Worm (Caenorhabditis elegans): Measurements from ENCODE around the gene Y70C5A.4.

Y70C5A.4 gene

DNA sequence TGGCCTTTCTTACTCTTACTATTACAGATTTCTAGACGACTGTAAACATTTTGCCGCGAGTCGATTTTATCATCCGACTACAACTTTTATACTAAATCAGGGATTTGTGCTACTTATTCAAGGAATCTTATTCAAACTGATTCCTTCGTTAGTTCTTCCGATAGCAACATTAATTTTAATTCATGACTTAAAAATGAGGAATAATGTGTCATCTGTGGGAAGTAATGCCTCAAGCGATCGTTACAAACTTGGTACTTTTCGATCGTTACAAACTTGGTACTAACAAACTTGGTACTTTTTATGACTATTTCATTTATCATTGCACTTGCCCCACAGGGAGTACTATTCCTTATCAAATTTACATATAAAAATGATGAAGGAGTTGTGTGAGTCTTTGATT lies at the start of gene Y70C5A.4:
TSS of gene Y70C5A.4 (plus strand) at position 301 of the 400 bp plus-strand sequence.
- TF ChIP-seq ztf-18 (tag; optimal IDR thresholded peaks at IDR 0.05) (no peak), ztf-28 (GFP tag; IDR thresholded peaks at IDR 0.05) (no peak), attf-5 (GFP tag; optimal IDR thresholded peaks at IDR 0.05) (no peak), rcor-1 (GFP tag; IDR thresholded peaks at IDR 0.05) (no peak), egl-44 (GFP tag; IDR thresholded peaks at IDR 0.05) (no peak), nhr-179 (tag; optimal IDR thresholded peaks at IDR 0.05) (no peak), efl-1 (GFP tag; optimal IDR thresholded peaks at IDR 0.05) (no peak), gei-17 (GFP tag; optimal IDR thresholded peaks at IDR 0.05) (no peak), tbx-9 (tag; optimal IDR thresholded peaks at IDR 0.05; ENCODE audit: borderline replicate concordance) (no peak), egl-18 (GFP tag; IDR thresholded peaks at IDR 0.05) (no peak), nfya-2 (GFP tag; IDR thresholded peaks at IDR 0.05) (no peak), cebp-2 (GFP tag; IDR thresholded peaks at IDR 0.05) (no peak)

DNA sequence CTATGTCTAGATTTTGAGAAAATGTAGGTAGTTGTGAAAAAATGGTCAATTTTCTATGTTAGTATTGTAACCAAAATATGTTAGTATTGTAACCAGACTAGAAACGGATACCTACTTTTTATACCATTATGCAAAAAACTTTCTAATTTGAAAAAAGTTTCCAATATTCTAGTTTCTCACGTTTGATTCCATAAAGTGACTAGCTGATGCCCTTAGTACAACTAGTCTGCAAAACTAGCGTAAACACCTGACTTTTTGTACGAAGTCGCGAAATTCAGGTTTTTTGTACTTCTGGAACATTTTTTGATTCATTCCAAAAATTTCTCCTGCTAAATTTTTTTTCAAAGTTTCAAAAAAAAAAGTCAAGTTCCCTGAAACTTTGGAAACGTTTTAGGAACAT lies 49.5 kb upstream of the Y70C5A.4 start:
- TF ChIP-seq F22D6.2 (tag; optimal IDR thresholded peaks at IDR 0.05) (no peak), F57C9.4 (tag; optimal IDR thresholded peaks at IDR 0.05) (no peak), snpc-1.3 (tag; optimal IDR thresholded peaks at IDR 0.05; ENCODE audit: insufficient read depth) (no peak), atf-7 (tag; optimal IDR thresholded peaks at IDR 0.05) (no peak), zim-3 (tag; optimal IDR thresholded peaks at IDR 0.05) (no peak), nfya-1 (tag; optimal IDR thresholded peaks at IDR 0.05; ENCODE audit: borderline replicate concordance, insufficient read depth) (no peak), aptf-2 (GFP tag; conservative IDR thresholded peaks at IDR 0.05) (no peak), nhr-27 (tag; optimal IDR thresholded peaks at IDR 0.05) (no peak), lin-54 (GFP tag; optimal IDR thresholded peaks at IDR 0.05) (no peak), sea-2 (GFP tag; IDR thresholded peaks at IDR 0.05) (no peak), hrde-1 (tag; optimal IDR thresholded peaks at IDR 0.05; ENCODE audit: borderline replicate concordance) (no peak), lsl-1 (GFP tag; optimal IDR thresholded peaks at IDR 0.05) (no peak), F39B2.1 (GFP tag; IDR thresholded peaks at IDR 0.05) (no peak), sptf-2 (GFP tag; optimal IDR thresholded peaks at IDR 0.05) (no peak), ztf-6 (GFP tag; IDR thresholded peaks at IDR 0.05) (no peak), ceh-91 (GFP tag; IDR thresholded peaks at IDR 0.05) (no peak), chd-7 (tag; optimal IDR thresholded peaks at IDR 0.05) (no peak)

DNA sequence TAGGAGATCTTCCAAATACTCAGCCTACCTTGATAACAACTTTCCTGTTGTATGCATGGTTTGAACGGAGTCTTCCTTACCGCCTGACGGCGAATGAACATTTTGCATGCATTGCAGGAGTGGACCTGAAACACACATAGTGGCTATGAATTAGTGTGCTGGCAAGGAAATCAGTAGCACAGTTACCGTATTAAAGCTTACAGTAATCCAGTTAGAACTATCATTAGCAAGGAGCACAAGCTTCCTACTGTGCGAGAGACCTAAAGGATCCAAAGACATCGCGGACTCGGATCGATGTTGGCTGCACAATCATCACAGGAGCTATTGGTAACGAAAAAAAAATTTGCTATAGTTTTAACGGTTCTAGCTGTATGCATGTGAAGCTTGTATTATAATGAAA lies 46.9 kb upstream of the Y70C5A.4 start, which contains the start of gene nhr-233:
TSS of gene nhr-233 (minus strand) at position 101 of the 400 bp plus-strand sequence.
- TF ChIP-seq F49E8.2 (tag; optimal IDR thresholded peaks at IDR 0.05; ENCODE audit: insufficient read depth) (no peak), ceh-58 (GFP tag; IDR thresholded peaks at IDR 0.05) (no peak), die-1 (tag; optimal IDR thresholded peaks at IDR 0.05) (no peak), xnd-1 (tag; optimal IDR thresholded peaks at IDR 0.05) (no peak), pha-4 (tag; optimal IDR thresholded peaks at IDR 0.05) (no peak)

- TF ChIP-seq tlf-1 (GFP tag; optimal IDR thresholded peaks at IDR 0.05): no peak
- no peak for TF ChIP-seq athp-1 (tag; optimal IDR thresholded peaks at IDR 0.05)
- no peak for TF ChIP-seq zim-3 (tag; optimal IDR thresholded peaks at IDR 0.05)
- TF ChIP-seq akir-1 (GFP tag; optimal IDR thresholded peaks at IDR 0.05): no peak
- TF ChIP-seq F33H1.4 (GFP tag; IDR thresholded peaks at IDR 0.05): no peak
- TF ChIP-seq ceh-40 (GFP tag; IDR thresholded peaks at IDR 0.05): no peak
- no peak for TF ChIP-seq cebp-2 (GFP tag; IDR thresholded peaks at IDR 0.05)
- TF ChIP-seq nhr-27 (tag; optimal IDR thresholded peaks at IDR 0.05): no peak
- TF ChIP-seq ztf-25 (GFP tag; IDR thresholded peaks at IDR 0.05): no peak
- TF ChIP-seq snpc-3.4 (tag; optimal IDR thresholded peaks at IDR 0.05): no peak
- TF ChIP-seq ccch-3 (GFP tag; optimal IDR thresholded peaks at IDR 0.05): no peak
- TF ChIP-seq lsl-1 (GFP tag; optimal IDR thresholded peaks at IDR 0.05): no peak
- no peak for TF ChIP-seq ztf-26 (tag; optimal IDR thresholded peaks at IDR 0.05)
- TF ChIP-seq somi-1 (GFP tag; optimal IDR thresholded peaks at IDR 0.05): no peak
- TF ChIP-seq Y56A3A.18 (GFP tag; IDR thresholded peaks at IDR 0.05): no peak
- TF ChIP-seq F52B5.7 (tag; optimal IDR thresholded peaks at IDR 0.05): no peak
- no peak for TF ChIP-seq mcd-1 (GFP tag; IDR thresholded peaks at IDR 0.05)
Observed at ce11 chrV:16573168-16573567, 44.4 kb upstream of the Y70C5A.4 start, which contains the start of gene str-149. str-149 (plus strand) TSS chrV:16573468.
